Worm (Caenorhabditis elegans): ENCODE measurements around the gene fbxb-106.

The fbxb-106 gene

DNA sequence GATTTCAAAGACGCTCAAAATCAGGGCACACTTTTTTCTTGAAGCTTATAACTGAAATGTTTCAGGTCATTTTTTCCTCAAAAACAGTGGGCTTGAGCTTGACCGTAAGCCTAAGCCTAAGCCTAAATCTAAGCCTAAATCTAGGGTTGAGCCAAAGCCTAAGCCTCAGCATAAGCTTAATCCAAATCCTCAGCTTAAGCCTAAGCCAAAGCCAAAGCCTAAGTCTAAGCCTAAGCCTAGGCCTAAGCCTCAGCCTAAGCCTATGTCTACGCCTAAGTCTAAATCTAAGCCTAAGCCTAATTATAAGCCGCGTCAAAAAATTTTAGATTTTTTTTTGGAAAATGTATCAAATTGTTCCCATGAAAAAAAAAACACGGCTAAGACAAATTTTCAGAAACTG lies 27.9 kb upstream of the fbxb-106 start:
- TF ChIP-seq ceh-36 (tag; optimal IDR thresholded peaks at IDR 0.05) (peak; percentile 66), ets-7 (tag; optimal IDR thresholded peaks at IDR 0.05) (no peak)

DNA sequence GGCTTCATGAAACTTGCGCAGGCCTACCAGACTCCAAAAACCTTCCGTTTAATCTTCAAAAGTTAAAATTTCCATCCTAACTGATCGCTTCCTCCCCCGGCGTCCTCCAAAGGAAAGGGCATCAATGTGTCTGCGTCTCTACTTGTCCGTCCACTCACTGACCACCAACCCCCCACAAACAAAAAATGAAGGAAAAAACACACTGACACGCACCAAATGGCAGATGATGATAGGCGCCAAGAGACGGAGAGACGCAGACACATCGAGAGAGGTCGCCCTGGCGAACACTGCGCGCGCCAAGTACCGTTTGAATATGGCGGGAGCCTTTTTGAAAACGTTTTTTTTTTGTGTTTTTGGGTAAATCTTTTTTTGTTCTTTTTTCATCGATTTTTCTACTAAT lies 27.5 kb upstream of the fbxb-106 start:
- TF ChIP-seq sea-1 (GFP tag; conservative IDR thresholded peaks at IDR 0.05) (no peak), ceh-36 (tag; optimal IDR thresholded peaks at IDR 0.05) (no peak), flt-1 (GFP tag; IDR thresholded peaks at IDR 0.05) (no peak), scrt-1 (GFP tag; IDR thresholded peaks at IDR 0.05) (0 out of 2 replicates have a peak, but pooled peaks have one; percentile 27)

ce11 chrII:2735192-2735591 lies 27.0 kb upstream of the fbxb-106 start, which contains the start of gene wdr-31:
Gene wdr-31, minus strand, starts transcription at chrII:2735292.
- TF ChIP-seq tbx-37 (GFP tag; conservative IDR thresholded peaks at IDR 0.05) (no peak), hmbx-1 (tag; optimal IDR thresholded peaks at IDR 0.05) (no peak), tbx-11 (GFP tag; IDR thresholded peaks at IDR 0.05) (no peak), scrt-1 (GFP tag; IDR thresholded peaks at IDR 0.05) (no peak), ama-1 (optimal IDR thresholded peaks at IDR 0.05) (no peak)

DNA sequence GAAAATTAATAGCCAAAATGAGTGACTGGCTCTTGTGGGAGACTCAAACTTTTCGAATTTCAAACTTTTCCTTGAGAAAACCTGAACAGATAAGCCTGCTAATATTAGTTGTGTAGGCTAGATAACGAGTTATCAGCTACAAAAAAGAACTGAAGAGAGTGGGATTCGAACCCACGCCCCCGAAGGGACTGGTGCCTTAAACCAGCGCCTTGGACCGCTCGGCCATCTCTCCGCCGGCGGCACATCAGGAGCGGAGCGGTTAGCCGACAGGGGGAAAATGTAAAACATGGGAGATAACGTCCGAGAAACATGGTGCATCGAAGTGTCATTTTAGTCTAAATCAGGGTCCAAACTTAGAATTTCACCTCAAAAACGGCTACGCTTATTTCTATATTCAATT lies 26.6 kb upstream of the fbxb-106 start:
- no peak for TF ChIP-seq hmbx-1 (tag; optimal IDR thresholded peaks at IDR 0.05)

DNA sequence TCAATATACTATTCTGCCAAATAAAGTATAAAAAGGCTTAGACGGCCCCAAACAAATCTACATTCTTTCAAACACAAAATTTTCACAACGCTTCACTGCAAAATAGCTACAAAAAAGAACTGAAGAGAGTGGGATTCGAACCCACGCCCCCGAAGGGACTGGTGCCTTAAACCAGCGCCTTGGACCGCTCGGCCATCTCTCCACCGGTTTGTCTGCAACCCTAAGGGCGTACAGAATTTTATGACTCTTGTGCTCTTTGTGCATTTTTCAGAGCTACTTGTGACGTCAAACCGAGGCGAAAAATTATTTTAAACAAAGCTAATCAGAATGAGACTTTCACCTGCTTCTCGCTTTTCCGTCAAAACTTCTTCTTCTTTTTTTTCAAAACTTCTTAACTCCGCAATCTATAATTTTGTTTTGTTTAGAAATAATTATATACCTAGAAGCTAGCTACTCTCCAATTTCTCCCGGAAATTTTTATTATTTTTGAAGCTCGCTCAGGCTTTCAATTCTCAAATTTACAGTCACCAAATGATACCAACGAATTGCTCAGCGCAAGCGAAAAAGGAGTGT lies 26.0 kb upstream of the fbxb-106 start, which contains the start of gene T05A8.8:
Gene T05A8.8 (plus strand): TSS at position 523 of the 573 bp plus-strand sequence.
- TF ChIP-seq tra-4 (tag; optimal IDR thresholded peaks at IDR 0.05) = no peak
- no peak for TF ChIP-seq pes-1 (GFP tag; IDR thresholded peaks at IDR 0.05)
- no peak for TF ChIP-seq ama-1 (optimal IDR thresholded peaks at IDR 0.05)
- no peak for TF ChIP-seq hnd-1 (tag; optimal IDR thresholded peaks at IDR 0.05)
- no peak for TF ChIP-seq ets-7 (tag; optimal IDR thresholded peaks at IDR 0.05)
- no peak for TF ChIP-seq ceh-36 (tag; optimal IDR thresholded peaks at IDR 0.05)
- TF ChIP-seq hmg-4 (GFP tag; optimal IDR thresholded peaks at IDR 0.05) = no peak
- TF ChIP-seq scrt-1 (GFP tag; IDR thresholded peaks at IDR 0.05) = no peak
- no peak for TF ChIP-seq B0310.2 (tag; optimal IDR thresholded peaks at IDR 0.05)
- no peak for TF ChIP-seq aly-1 (tag; optimal IDR thresholded peaks at IDR 0.05)
- TF ChIP-seq flt-1 (GFP tag; IDR thresholded peaks at IDR 0.05) = no peak
- no peak for TF ChIP-seq tbx-37 (GFP tag; conservative IDR thresholded peaks at IDR 0.05)
- no peak for TF ChIP-seq ceh-13 (GFP tag; optimal IDR thresholded peaks at IDR 0.05)

ce11 chrII:2736938-2737337 lies 25.3 kb upstream of the fbxb-106 start:
- TF ChIP-seq sea-1 (GFP tag; conservative IDR thresholded peaks at IDR 0.05) = no peak
- no peak for TF ChIP-seq B0310.2 (tag; optimal IDR thresholded peaks at IDR 0.05)
- no peak for TF ChIP-seq ceh-36 (tag; optimal IDR thresholded peaks at IDR 0.05)
- TF ChIP-seq tbx-37 (GFP tag; conservative IDR thresholded peaks at IDR 0.05) = no peak
- no peak for TF ChIP-seq hnd-1 (tag; optimal IDR thresholded peaks at IDR 0.05)
- no peak for TF ChIP-seq ceh-13 (GFP tag; optimal IDR thresholded peaks at IDR 0.05)
- TF ChIP-seq hmg-4 (GFP tag; optimal IDR thresholded peaks at IDR 0.05) = no peak
- no peak for TF ChIP-seq ets-7 (tag; optimal IDR thresholded peaks at IDR 0.05)
- TF ChIP-seq F13C5.2 (tag; optimal IDR thresholded peaks at IDR 0.05) = no peak
- TF ChIP-seq tra-4 (tag; optimal IDR thresholded peaks at IDR 0.05) = no peak
- no peak for TF ChIP-seq flt-1 (GFP tag; IDR thresholded peaks at IDR 0.05)
- TF ChIP-seq ama-1 (optimal IDR thresholded peaks at IDR 0.05) = no peak

DNA sequence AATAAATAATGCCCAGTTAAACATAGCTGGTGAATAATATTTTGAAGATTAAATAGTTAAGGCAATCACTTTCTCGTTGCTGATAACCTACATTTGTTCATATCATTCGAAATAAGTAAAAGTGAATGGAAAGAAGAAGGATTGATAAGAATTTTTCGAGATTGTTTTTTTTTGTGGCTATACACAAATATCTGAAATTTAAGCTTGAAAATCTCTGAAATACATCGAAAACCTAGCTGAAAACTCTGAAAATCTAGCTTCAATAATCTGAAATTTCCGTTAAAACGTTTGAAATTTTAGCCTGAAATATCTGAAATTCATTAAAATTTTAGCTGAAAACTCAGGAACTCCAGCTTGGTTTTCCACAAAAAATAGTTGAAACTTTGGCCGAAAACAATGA lies 22.6 kb upstream of the fbxb-106 start, which contains the start of gene T05A8.6:
Gene T05A8.6 (minus strand): TSS at position 101 of the 400 bp plus-strand sequence.
- TF ChIP-seq ceh-36 (tag; optimal IDR thresholded peaks at IDR 0.05) (no peak), hmg-4 (GFP tag; optimal IDR thresholded peaks at IDR 0.05) (no peak), tbx-37 (GFP tag; conservative IDR thresholded peaks at IDR 0.05) (no peak), F13C5.2 (tag; optimal IDR thresholded peaks at IDR 0.05) (no peak), pes-1 (GFP tag; IDR thresholded peaks at IDR 0.05) (no peak), hnd-1 (tag; optimal IDR thresholded peaks at IDR 0.05) (no peak), ets-7 (tag; optimal IDR thresholded peaks at IDR 0.05) (no peak), tra-4 (tag; optimal IDR thresholded peaks at IDR 0.05) (no peak), sea-1 (GFP tag; conservative IDR thresholded peaks at IDR 0.05) (no peak), flt-1 (GFP tag; IDR thresholded peaks at IDR 0.05) (no peak), B0310.2 (tag; optimal IDR thresholded peaks at IDR 0.05) (no peak), aly-1 (tag; optimal IDR thresholded peaks at IDR 0.05) (no peak), tbx-11 (GFP tag; IDR thresholded peaks at IDR 0.05) (no peak), ceh-13 (GFP tag; optimal IDR thresholded peaks at IDR 0.05) (no peak), ama-1 (optimal IDR thresholded peaks at IDR 0.05) (no peak), hmbx-1 (tag; optimal IDR thresholded peaks at IDR 0.05) (no peak), scrt-1 (GFP tag; IDR thresholded peaks at IDR 0.05) (no peak)

ce11 chrII:2741405-2741804 lies 20.8 kb upstream of the fbxb-106 start:
- TF ChIP-seq sea-1 (GFP tag; conservative IDR thresholded peaks at IDR 0.05) (no peak), ceh-36 (tag; optimal IDR thresholded peaks at IDR 0.05) (no peak), scrt-1 (GFP tag; IDR thresholded peaks at IDR 0.05) (0 out of 2 replicates have a peak, but pooled peaks have one; percentile 47), ama-1 (optimal IDR thresholded peaks at IDR 0.05) (no peak)

ce11 chrII:2742251-2742650 lies 20.0 kb upstream of the fbxb-106 start, which contains the start of gene T05A8.7:
Gene T05A8.7, minus strand, starts transcription at chrII:2742351.
- TF ChIP-seq scrt-1 (GFP tag; IDR thresholded peaks at IDR 0.05) = no peak
- no peak for TF ChIP-seq tbx-37 (GFP tag; conservative IDR thresholded peaks at IDR 0.05)
- no peak for TF ChIP-seq hnd-1 (tag; optimal IDR thresholded peaks at IDR 0.05)
- no peak for TF ChIP-seq flt-1 (GFP tag; IDR thresholded peaks at IDR 0.05)
- no peak for TF ChIP-seq ama-1 (optimal IDR thresholded peaks at IDR 0.05)
- TF ChIP-seq tbx-11 (GFP tag; IDR thresholded peaks at IDR 0.05) = no peak
- TF ChIP-seq tra-4 (tag; optimal IDR thresholded peaks at IDR 0.05) = no peak
- no peak for TF ChIP-seq ceh-13 (GFP tag; optimal IDR thresholded peaks at IDR 0.05)
- no peak for TF ChIP-seq pes-1 (GFP tag; IDR thresholded peaks at IDR 0.05)
- no peak for TF ChIP-seq ceh-36 (tag; optimal IDR thresholded peaks at IDR 0.05)
- no peak for TF ChIP-seq hmbx-1 (tag; optimal IDR thresholded peaks at IDR 0.05)
- no peak for TF ChIP-seq F13C5.2 (tag; optimal IDR thresholded peaks at IDR 0.05)
- TF ChIP-seq ets-7 (tag; optimal IDR thresholded peaks at IDR 0.05) = no peak
- no peak for TF ChIP-seq aly-1 (tag; optimal IDR thresholded peaks at IDR 0.05)
- no peak for TF ChIP-seq hmg-4 (GFP tag; optimal IDR thresholded peaks at IDR 0.05)
- no peak for TF ChIP-seq B0310.2 (tag; optimal IDR thresholded peaks at IDR 0.05)

Measured in whole organism, early embryonic.